Worm (Caenorhabditis elegans) whole organism, early embryonic: Measurements from ENCODE around the gene marc-2.

Experiments used
- aly-1 ChIP-seq: sonication (generic microtip); optimal IDR thresholded peaks from 2 replicates; lab custom pipeline; 2016; ENCODE audit warnings: missing genetic modification characterization, missing compliant biosample characterization
- ama-1 ChIP-seq: fragments of 150-350 bp; optimal IDR thresholded peaks from 2 replicates; lab custom pipeline; 2014
- ets-7 ChIP-seq: sonication (generic microtip); optimal IDR thresholded peaks from 2 replicates; lab custom pipeline; 2016; ENCODE audit warnings: missing genotype, missing genetic modification characterization, missing compliant biosample characterization
- hmg-4 ChIP-seq: fragments of 200-800 bp; sonication (Bioruptor generic); optimal IDR thresholded peaks from 2 replicates; lab custom pipeline; 2018; ENCODE audit warnings: mild to moderate bottlenecking, missing genetic modification characterization, missing compliant biosample characterization
- hnd-1 ChIP-seq: sonication (generic microtip); optimal IDR thresholded peaks from 2 replicates; lab custom pipeline; 2016; ENCODE audit warnings: missing genetic modification characterization, missing compliant biosample characterization
- pes-1 ChIP-seq: fragments of 200-800 bp; sonication (Bioruptor generic); IDR thresholded peaks from 2 replicates; pipeline ENCODE4 v1.3.6; 2022; ENCODE audit warnings: missing genetic modification reagents, missing genetic modification characterization, missing compliant biosample characterization
- scrt-1 ChIP-seq: fragments of 200-800 bp; sonication (Bioruptor generic); IDR thresholded peaks from 2 replicates; pipeline ENCODE4 v1.3.6; 2022; ENCODE audit warnings: missing genetic modification characterization, missing compliant biosample characterization

ce11 chrII:10662279-10662678 lies 1.5 kb upstream of the marc-2 start:
- TF ChIP-seq pes-1 (no peak), hmg-4 (GFP tag; lab: Kevin White, UChicago) (no peak), hnd-1 (tag; lab: Kevin White, UChicago) (no peak), aly-1 (tag; lab: Kevin White, UChicago) (no peak), scrt-1 (GFP tag; lab: Robert Waterston, UW) (no peak), ama-1 (lab: Kevin White, UChicago) (peak; percentile 61), ets-7 (tag; lab: Kevin White, UChicago) (no peak)
